Fruit fly (Drosophila melanogaster) whole organism, pupa: ENCODE results near the gene CG6873.
A peak's percentile ranks its signal among the peaks of the same experiment; 100 is the strongest.

Source experiments
- CG10348 ChIP-seq: fragments of 200-800 bp; sonication (Bioruptor generic); IDR thresholded peaks from 2 replicates; pipeline ENCODE4 v1.3.6; 2022; ENCODE audit warnings: missing biosample characterization, missing genetic modification characterization
- CG12605 ChIP-seq: fragments of 200-800 bp; sonication (Bioruptor generic); IDR thresholded peaks from 2 replicates; pipeline ENCODE4 v1.3.6; 2022; ENCODE audit warnings: missing biosample characterization, missing genetic modification characterization
- CG13204 ChIP-seq: fragments of 200-800 bp; sonication (Bioruptor generic); optimal IDR thresholded peaks from 2 replicates; lab custom pipeline; 2018; ENCODE audit warnings: missing biosample characterization, mild to moderate bottlenecking, missing genetic modification characterization, moderate library complexity
- CG14655 ChIP-seq: fragments of 200-800 bp; sonication (Bioruptor generic); optimal IDR thresholded peaks from 3 replicates; lab custom pipeline; 2017; ENCODE audit warnings: mild to moderate bottlenecking, missing biosample characterization, missing genetic modification reagents, missing genetic modification characterization
- CG15710 ChIP-seq: fragments of 200-800 bp; sonication (Bioruptor generic); optimal IDR thresholded peaks from 2 replicates; lab custom pipeline; 2018; ENCODE audit warnings: missing biosample characterization, mild to moderate bottlenecking, missing genetic modification characterization, moderate library complexity
- CG17806 ChIP-seq: fragments of 200-800 bp; sonication (Bioruptor generic); optimal IDR thresholded peaks from 2 replicates; lab custom pipeline; 2018; ENCODE audit warnings: missing biosample characterization, mild to moderate bottlenecking, missing genetic modification characterization, moderate library complexity
- CG32121 ChIP-seq: fragments of 200-800 bp; sonication (Bioruptor generic); IDR thresholded peaks from 2 replicates; pipeline ENCODE4 v1.3.6; 2022; ENCODE audit warnings: missing biosample characterization, missing genetic modification characterization
- CG34367 ChIP-seq: fragments of 200-800 bp; sonication (Bioruptor generic); optimal IDR thresholded peaks from 2 replicates; lab custom pipeline; 2018; ENCODE audit warnings: missing biosample characterization, mild to moderate bottlenecking, missing genetic modification characterization
- CG4496 ChIP-seq: fragments of 200-800 bp; sonication (Bioruptor generic); IDR thresholded peaks from 3 replicates; pipeline ENCODE4 v1.3.6; 2022; ENCODE audit warnings: missing biosample characterization, missing genetic modification characterization
- CG8159 ChIP-seq: fragments of 200-800 bp; sonication (Bioruptor generic); optimal IDR thresholded peaks from 3 replicates; lab custom pipeline; 2018; ENCODE audit warnings: missing biosample characterization, mild to moderate bottlenecking, missing genetic modification characterization, moderate library complexity
- CG8301 ChIP-seq: fragments of 200-800 bp; sonication (Bioruptor generic); optimal IDR thresholded peaks from 2 replicates; lab custom pipeline; 2018; ENCODE audit warnings: missing biosample characterization, mild to moderate bottlenecking, missing genetic modification characterization
- CG9948 ChIP-seq: fragments of 200-800 bp; sonication (Bioruptor generic); optimal IDR thresholded peaks from 2 replicates; lab custom pipeline; 2018; ENCODE audit warnings: missing biosample characterization, mild to moderate bottlenecking, missing genetic modification characterization, moderate library complexity
- D1 ChIP-seq: fragments of 200-800 bp; sonication (Bioruptor generic); optimal IDR thresholded peaks from 2 replicates; lab custom pipeline; 2018; ENCODE audit warnings: missing biosample characterization, mild to moderate bottlenecking, missing genetic modification characterization, moderate library complexity
- EcR ChIP-seq: fragments of 200-800 bp; sonication (Bioruptor generic); optimal IDR thresholded peaks from 3 replicates; lab custom pipeline; 2019; ENCODE audit warnings: missing biosample characterization, missing genetic modification characterization, mild to moderate bottlenecking, moderate library complexity, missing genetic modification reagents
- Ets98B ChIP-seq: fragments of 200-800 bp; sonication (Bioruptor generic); IDR thresholded peaks from 2 replicates; pipeline ENCODE4 v1.3.6; 2022; ENCODE audit warnings: missing biosample characterization, missing genetic modification characterization
- Pif1A ChIP-seq: fragments of 200-800 bp; sonication (Bioruptor generic); optimal IDR thresholded peaks from 3 replicates; lab custom pipeline; 2016; ENCODE audit warnings: missing biosample characterization, missing genetic modification characterization
- Pif1B ChIP-seq: fragments of 200-800 bp; sonication (Bioruptor generic); optimal IDR thresholded peaks from 3 replicates; lab custom pipeline; 2016; ENCODE audit warnings: missing biosample characterization, missing genetic modification characterization
- Snoo ChIP-seq: fragments of 200-800 bp; sonication (Bioruptor generic); optimal IDR thresholded peaks from 3 replicates; lab custom pipeline; 2017; ENCODE audit warnings: missing biosample characterization, mild to moderate bottlenecking, missing genetic modification characterization, inconsistent platforms
- fd96Ca ChIP-seq: fragments of 200-800 bp; sonication (Bioruptor generic); IDR thresholded peaks from 3 replicates; pipeline ENCODE4 v1.3.6; 2022; ENCODE audit warnings: missing biosample characterization, missing genetic modification characterization
- gl ChIP-seq: fragments of 200-800 bp; sonication (Bioruptor generic); optimal IDR thresholded peaks from 2 replicates; lab custom pipeline; 2018; ENCODE audit warnings: missing biosample characterization, mild to moderate bottlenecking, missing genetic modification characterization
- rn ChIP-seq: fragments of 200-800 bp; sonication (Bioruptor generic); IDR thresholded peaks from 2 replicates; pipeline ENCODE4 v1.3.6; 2022; ENCODE audit warnings: missing biosample characterization, missing genetic modification characterization

Gene CG6873

dm6 chrX:18775839-18776538, 36.3 kb upstream of the CG6873 start:
- peak; percentile 72 for TF ChIP-seq Pif1B (GFP tag; lab: Kevin White, UChicago)
- TF ChIP-seq CG9948 (tag; lab: Kevin White, UChicago): peak; percentile 91
- peak; percentile 94 for TF ChIP-seq CG14655 (GFP tag; lab: Kevin White, UChicago)
- peak; percentile 67 for TF ChIP-seq EcR (GFP tag; lab: Kevin White, UChicago)
- peak; percentile 56; the same call in 1 of the 3 replicates for TF ChIP-seq fd96Ca (GFP tag; lab: Robert Waterston, UW)
- peak; percentile 89 for TF ChIP-seq CG13204 (GFP tag; lab: Kevin White, UChicago)
- TF ChIP-seq CG8301: peak; percentile 87
- TF ChIP-seq CG34367: peak; percentile 87
- TF ChIP-seq CG10348 (GFP tag; lab: Robert Waterston, UW): no peak
- TF ChIP-seq D1 (tag; lab: Kevin White, UChicago): peak; percentile 84
- peak; percentile 86 for TF ChIP-seq Snoo (tag; lab: Kevin White, UChicago)
- TF ChIP-seq CG17806: peak; percentile 83
- TF ChIP-seq Ets98B (GFP tag; lab: Robert Waterston, UW): no peak; the same call in 1 of the 2 replicates
- TF ChIP-seq CG12605 (GFP tag; lab: Robert Waterston, UW): peak; percentile 11; the same call in 1 of the 2 replicates
- TF ChIP-seq CG8159 (tag; lab: Kevin White, UChicago): peak; percentile 93
- no peak; the same call in 1 of the 2 replicates for TF ChIP-seq CG32121 (GFP tag; lab: Robert Waterston, UW)
- TF ChIP-seq CG4496 (GFP tag; lab: Robert Waterston, UW): peak; percentile 48; the same call in 1 of the 3 replicates
- TF ChIP-seq gl (tag; lab: Kevin White, UChicago): peak; percentile 72
- TF ChIP-seq rn (GFP tag; lab: Robert Waterston, UW): no peak
- peak; percentile 92 for TF ChIP-seq CG15710
- TF ChIP-seq Pif1A (GFP tag; lab: Kevin White, UChicago): peak; percentile 78

dm6 chrX:18774818-18775343, 35.2 kb upstream of the CG6873 start, which contains the start of gene CG6891:
Gene CG6891, plus strand, starts transcription at chrX:18775228.
- TF ChIP-seq CG34367 (no peak), fd96Ca (GFP tag; lab: Robert Waterston, UW) (peak; percentile 67; the same call in 2 of the 3 replicates), CG8301 (peak; percentile 47), rn (GFP tag; lab: Robert Waterston, UW) (no peak), CG15710 (peak; percentile 27), gl (tag; lab: Kevin White, UChicago) (no peak), CG12605 (GFP tag; lab: Robert Waterston, UW) (peak; percentile 41; the same call in 1 of the 2 replicates), Pif1B (GFP tag; lab: Kevin White, UChicago) (peak; percentile 40), CG32121 (GFP tag; lab: Robert Waterston, UW) (peak; percentile 70), Snoo (tag; lab: Kevin White, UChicago) (peak; percentile 73), CG10348 (GFP tag; lab: Robert Waterston, UW) (no peak), Ets98B (GFP tag; lab: Robert Waterston, UW) (peak; percentile 63), CG14655 (GFP tag; lab: Kevin White, UChicago) (peak; percentile 70), Pif1A (GFP tag; lab: Kevin White, UChicago) (peak; percentile 18), CG4496 (GFP tag; lab: Robert Waterston, UW) (peak; percentile 78), D1 (tag; lab: Kevin White, UChicago) (no peak), CG17806 (peak; percentile 34), CG9948 (tag; lab: Kevin White, UChicago) (peak; percentile 18), CG8159 (tag; lab: Kevin White, UChicago) (peak; percentile 21), CG13204 (GFP tag; lab: Kevin White, UChicago) (peak; percentile 99), EcR (GFP tag; lab: Kevin White, UChicago) (peak; percentile 76)

DNA sequence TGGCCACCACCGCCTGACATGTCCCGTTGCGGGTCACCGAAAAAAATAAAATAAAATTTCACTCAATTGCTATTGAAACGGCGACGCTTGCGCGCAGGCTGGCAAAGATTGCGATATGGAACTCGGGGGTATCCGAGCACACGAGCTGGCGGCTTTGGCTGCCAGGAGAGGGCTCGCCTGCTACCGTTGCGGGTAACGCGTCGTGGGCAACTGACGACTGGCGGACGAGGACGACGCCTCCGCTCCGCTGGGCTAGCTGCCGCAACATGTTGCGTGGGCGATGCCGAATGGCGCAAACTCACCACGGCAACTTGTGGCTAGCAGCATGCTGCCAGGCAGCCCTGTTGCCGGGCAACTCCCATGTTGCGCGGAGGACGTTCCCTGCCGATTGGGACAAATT, 34.1 kb upstream of the CG6873 start, which contains the start of gene CCKLR-17D3:
TSS of gene CCKLR-17D3 (minus strand) at position 211 of the 400 bp plus-strand sequence.
- TF ChIP-seq gl (tag; lab: Kevin White, UChicago) (no peak), CG4496 (GFP tag; lab: Robert Waterston, UW) (0 out of 3 replicates have a peak, but pooled peaks have one; percentile 23), CG32121 (GFP tag; lab: Robert Waterston, UW) (0 out of 2 replicates have a peak, but pooled peaks have one; percentile 16), CG34367 (no peak), CG13204 (GFP tag; lab: Kevin White, UChicago) (peak; percentile 43)

dm6 chrX:18771995-18772394, 32.3 kb upstream of the CG6873 start:
- TF ChIP-seq CG4496 (GFP tag; lab: Robert Waterston, UW): peak; percentile 61; the same call in 2 of the 3 replicates
- TF ChIP-seq CG15710: no peak

DNA sequence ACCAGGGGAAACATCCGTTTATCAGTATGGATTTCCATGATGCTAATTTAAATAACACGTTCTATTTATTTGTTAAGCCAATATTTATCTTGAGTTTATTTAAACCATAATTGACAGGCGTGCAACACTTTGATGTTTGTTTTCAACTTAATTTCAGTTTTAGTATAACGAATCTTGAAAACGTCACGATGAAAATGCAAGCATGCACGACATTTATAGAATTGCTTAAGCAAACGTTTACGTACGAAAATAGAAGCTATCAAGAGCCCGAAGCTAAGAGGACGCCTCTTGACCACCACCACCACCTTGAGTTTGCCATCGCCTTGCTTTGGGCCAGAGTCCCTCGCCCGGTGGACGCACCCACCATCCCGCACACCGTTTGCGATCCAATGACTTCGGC, 31.7 kb upstream of the CG6873 start:
- no peak for TF ChIP-seq Snoo (tag; lab: Kevin White, UChicago)
- no peak for TF ChIP-seq CG10348 (GFP tag; lab: Robert Waterston, UW)
- no peak for TF ChIP-seq Pif1B (GFP tag; lab: Kevin White, UChicago)
- no peak for TF ChIP-seq EcR (GFP tag; lab: Kevin White, UChicago)
- no peak for TF ChIP-seq CG12605 (GFP tag; lab: Robert Waterston, UW)
- TF ChIP-seq CG8159 (tag; lab: Kevin White, UChicago): no peak
- TF ChIP-seq CG4496 (GFP tag; lab: Robert Waterston, UW): no peak
- TF ChIP-seq CG34367: no peak
- no peak for TF ChIP-seq CG32121 (GFP tag; lab: Robert Waterston, UW)
